Worm (Caenorhabditis elegans) whole organism, L2 larva: ENCODE data around the gene algn-14.

Source experiments
- alr-1 ChIP-seq: fragments of 150-350 bp; optimal IDR thresholded peaks from 2 replicates; lab custom pipeline; 2014; ENCODE audit warnings: missing biosample characterization, missing genetic modification characterization
- lin-39 ChIP-seq: fragments of 150-350 bp; optimal IDR thresholded peaks from 2 replicates; lab custom pipeline; 2014; ENCODE audit warnings: missing biosample characterization, missing genetic modification reagents, missing genetic modification characterization

- TF ChIP-seq lin-39 (tag; lab: Kevin White, UChicago) (no peak), alr-1 (no peak)
Observed at ce11 chrIV:3781539-3781938, 21.7 kb downstream of the algn-14 start.
